Worm (Caenorhabditis elegans) whole organism, young adult: ENCODE data around the gene Y50D4A.5.

Experiments
- C17E4.6 ChIP-seq: fragments of 200-800 bp; sonication (Bioruptor generic); IDR thresholded peaks from 2 replicates; pipeline ENCODE4 v1.3.6; 2022; ENCODE audit warnings: missing genetic modification reagents, missing genetic modification characterization, missing compliant biosample characterization
- F23B12.7 ChIP-seq: sonication (generic microtip); optimal IDR thresholded peaks from 2 replicates; lab custom pipeline; 2017; ENCODE audit warnings: missing genetic modification characterization, mild to moderate bottlenecking, missing compliant biosample characterization, antibody characterized with exemption, moderate library complexity; ENCODE audit not compliant: insufficient read depth
- F33H1.4 ChIP-seq: fragments of 200-800 bp; sonication (Bioruptor generic); IDR thresholded peaks from 2 replicates; pipeline ENCODE4 v1.3.6; 2022; ENCODE audit warnings: missing genetic modification reagents, missing genetic modification characterization, missing compliant biosample characterization
- F37B4.10 ChIP-seq: fragments of 200-800 bp; sonication (Bioruptor generic); IDR thresholded peaks from 2 replicates; pipeline ENCODE4 v1.3.6; 2022; ENCODE audit warnings: missing genetic modification characterization, missing compliant biosample characterization
- F55B11.4 ChIP-seq: sonication (generic microtip); optimal IDR thresholded peaks from 2 replicates; lab custom pipeline; 2016; ENCODE audit warnings: missing compliant biosample characterization, missing genetic modification characterization, borderline replicate concordance; ENCODE audit not compliant: insufficient read depth
- K12H6.12 ChIP-seq: fragments of 200-800 bp; sonication (Bioruptor generic); optimal IDR thresholded peaks from 2 replicates; lab custom pipeline; 2018; ENCODE audit warnings: mild to moderate bottlenecking, missing genetic modification characterization, missing compliant biosample characterization
- Y56A3A.18 ChIP-seq: fragments of 200-800 bp; sonication (Bioruptor generic); IDR thresholded peaks from 2 replicates; pipeline ENCODE4 v1.3.6; 2022; ENCODE audit warnings: missing genetic modification reagents, missing genetic modification characterization, missing compliant biosample characterization
- Y95B8A.8 ChIP-seq: fragments of 200-800 bp; sonication (Bioruptor generic); IDR thresholded peaks from 2 replicates; pipeline ENCODE4 v1.3.6; 2022; ENCODE audit warnings: missing genetic modification reagents, missing genetic modification characterization, missing compliant biosample characterization
- ZK185.1 ChIP-seq: sonication (generic microtip); optimal IDR thresholded peaks from 2 replicates; lab custom pipeline; 2016; ENCODE audit warnings: mild to moderate bottlenecking, missing genetic modification characterization, missing compliant biosample characterization; ENCODE audit not compliant: poor library complexity, severe bottlenecking
- akir-1 ChIP-seq: fragments of 200-800 bp; sonication (Bioruptor generic); optimal IDR thresholded peaks from 2 replicates; lab custom pipeline; 2018; ENCODE audit warnings: mild to moderate bottlenecking, missing genetic modification characterization, moderate library complexity, missing compliant biosample characterization
- ama-1 ChIP-seq, 3 experiments: fragments of 150-350 bp in 1 of 3; sonication (generic microtip) in 2 of 3; optimal IDR thresholded peaks; 2 replicates each; lab custom pipeline; 2014 to 2018; ENCODE audit warnings: missing biosample characterization in 2 of 3, missing genetic modification characterization in 2 of 3, missing genetic modification reagents in 2 of 3
- aptf-2 ChIP-seq: fragments of 200-800 bp; sonication (Bioruptor generic); conservative IDR thresholded peaks from 2 replicates; pipeline ENCODE4 v1.3.6; 2022; ENCODE audit warnings: missing genetic modification reagents, missing genetic modification characterization, missing compliant biosample characterization
- aptf-3 ChIP-seq: fragments of 200-800 bp; sonication (Bioruptor generic); IDR thresholded peaks from 2 replicates; pipeline ENCODE4 v1.3.6; 2022; ENCODE audit warnings: missing genetic modification characterization, missing compliant biosample characterization
- cebp-1 ChIP-seq, 2 experiments: fragments of 200-800 bp in 1 of 2; sonication (Bioruptor generic) in 1 of 2; sonication (generic microtip) in 1 of 2; IDR thresholded peaks in 1 of 2; optimal IDR thresholded peaks in 1 of 2; 2 replicates each; pipeline versions ENCODE4 v1.3.6 to Lab custom; 2017 to 2022; ENCODE audit warnings: missing compliant biosample characterization in 2 of 2, missing genetic modification characterization in 2 of 2, mild to moderate bottlenecking in 1 of 2, missing genetic modification reagents in 1 of 2, moderate library complexity in 1 of 2
- cebp-2 ChIP-seq: fragments of 200-800 bp; sonication (Bioruptor generic); IDR thresholded peaks from 2 replicates; pipeline ENCODE4 v1.3.6; 2022; ENCODE audit warnings: missing genetic modification characterization, missing compliant biosample characterization
- ceh-100 ChIP-seq: fragments of 200-800 bp; sonication (Bioruptor generic); IDR thresholded peaks from 2 replicates; pipeline ENCODE4 v1.3.6; 2022; ENCODE audit warnings: missing genetic modification reagents, missing genetic modification characterization, missing compliant biosample characterization
- ceh-27 ChIP-seq: fragments of 200-800 bp; sonication (Bioruptor generic); optimal IDR thresholded peaks from 2 replicates; lab custom pipeline; 2018; ENCODE audit warnings: mild to moderate bottlenecking, missing genetic modification characterization, moderate library complexity, missing compliant biosample characterization
- die-1 ChIP-seq: sonication (generic microtip); optimal IDR thresholded peaks from 2 replicates; lab custom pipeline; 2016; ENCODE audit warnings: missing genotype, mild to moderate bottlenecking, missing genetic modification characterization, missing compliant biosample characterization
- dpff-1 ChIP-seq: sonication (generic microtip); optimal IDR thresholded peaks from 2 replicates; lab custom pipeline; 2017; ENCODE audit warnings: mild to moderate bottlenecking, missing genetic modification characterization, missing compliant biosample characterization
- dpl-1 ChIP-seq: fragments of 150-350 bp; optimal IDR thresholded peaks from 2 replicates; lab custom pipeline; 2014; ENCODE audit warnings: missing biosample characterization, missing genetic modification reagents, missing genetic modification characterization
- egrh-3 ChIP-seq: fragments of 200-800 bp; sonication (Bioruptor generic); IDR thresholded peaks from 2 replicates; pipeline ENCODE4 v1.3.6; 2022; ENCODE audit warnings: missing genetic modification reagents, missing genetic modification characterization, missing compliant biosample characterization
- fkh-3 ChIP-seq: sonication (generic microtip); optimal IDR thresholded peaks from 2 replicates; lab custom pipeline; 2016; ENCODE audit warnings: mild to moderate bottlenecking, missing genetic modification characterization, missing compliant biosample characterization
- gei-17 ChIP-seq: fragments of 200-800 bp; sonication (Bioruptor generic); optimal IDR thresholded peaks from 2 replicates; lab custom pipeline; 2018; ENCODE audit warnings: mild to moderate bottlenecking, missing genetic modification characterization, missing compliant biosample characterization
- him-1 ChIP-seq: sonication (generic microtip); optimal IDR thresholded peaks from 2 replicates; lab custom pipeline; 2016; ENCODE audit warnings: missing genotype, missing genetic modification reagents, missing genetic modification characterization, missing compliant biosample characterization
- hlh-12 ChIP-seq: sonication (generic microtip); optimal IDR thresholded peaks from 2 replicates; lab custom pipeline; 2016; ENCODE audit warnings: missing genetic modification characterization, missing compliant biosample characterization
- hmg-20 ChIP-seq: fragments of 200-800 bp; sonication (Bioruptor generic); IDR thresholded peaks from 2 replicates; pipeline ENCODE4 v1.3.6; 2022; ENCODE audit warnings: missing genetic modification reagents, missing genetic modification characterization, missing compliant biosample characterization
- let-526 ChIP-seq: fragments of 200-800 bp; sonication (Bioruptor generic); IDR thresholded peaks from 2 replicates; pipeline ENCODE4 v1.3.6; 2022; ENCODE audit warnings: missing genetic modification reagents, missing genetic modification characterization, missing compliant biosample characterization
- let-607 ChIP-seq, 2 experiments: fragments of 200-800 bp in 1 of 2; sonication (Bioruptor generic) in 1 of 2; sonication (generic microtip) in 1 of 2; optimal IDR thresholded peaks; 2 replicates each; lab custom pipeline; 2016 to 2018; ENCODE audit warnings: mild to moderate bottlenecking in 2 of 2, missing compliant biosample characterization in 2 of 2, missing genetic modification characterization in 2 of 2, moderate library complexity in 2 of 2, missing genotype in 1 of 2
- lin-40 ChIP-seq: sonication (generic microtip); optimal IDR thresholded peaks from 2 replicates; lab custom pipeline; 2016; ENCODE audit warnings: missing genetic modification characterization, mild to moderate bottlenecking, missing compliant biosample characterization, missing genotype, missing genetic modification reagents
- lsl-1 ChIP-seq: fragments of 200-800 bp; sonication (Bioruptor generic); optimal IDR thresholded peaks from 2 replicates; lab custom pipeline; 2018; ENCODE audit warnings: mild to moderate bottlenecking, missing genetic modification characterization, moderate library complexity, missing compliant biosample characterization
- madf-10 ChIP-seq: sonication (generic microtip); optimal IDR thresholded peaks from 2 replicates; lab custom pipeline; 2016; ENCODE audit warnings: mild to moderate bottlenecking, missing genetic modification characterization, missing compliant biosample characterization
- madf-3 ChIP-seq: fragments of 200-800 bp; sonication (Bioruptor generic); IDR thresholded peaks from 2 replicates; pipeline ENCODE4 v1.3.6; 2022; ENCODE audit warnings: missing genetic modification reagents, missing genetic modification characterization, missing compliant biosample characterization
- madf-8 ChIP-seq: fragments of 200-800 bp; sonication (Bioruptor generic); conservative IDR thresholded peaks from 2 replicates; pipeline ENCODE4 v1.3.6; 2022; ENCODE audit warnings: missing genetic modification reagents, missing genetic modification characterization, missing compliant biosample characterization
- mcd-1 ChIP-seq: fragments of 200-800 bp; sonication (Bioruptor generic); IDR thresholded peaks from 2 replicates; pipeline ENCODE4 v1.3.6; 2022; ENCODE audit warnings: missing genetic modification reagents, missing genetic modification characterization, missing compliant biosample characterization
- nfya-2 ChIP-seq: fragments of 200-800 bp; sonication (Bioruptor generic); IDR thresholded peaks from 2 replicates; pipeline ENCODE4 v1.3.6; 2022; ENCODE audit warnings: missing genetic modification reagents, missing genetic modification characterization, missing compliant biosample characterization
- nfyb-1 ChIP-seq: fragments of 200-800 bp; sonication (Bioruptor generic); IDR thresholded peaks from 2 replicates; pipeline ENCODE4 v1.3.6; 2022; ENCODE audit warnings: missing genetic modification reagents, missing genetic modification characterization, missing compliant biosample characterization
- nhr-120 ChIP-seq: fragments of 200-800 bp; sonication (Bioruptor generic); IDR thresholded peaks from 2 replicates; pipeline ENCODE4 v1.3.6; 2022; ENCODE audit warnings: missing genetic modification characterization, missing compliant biosample characterization
- nhr-27 ChIP-seq: fragments of 200-800 bp; sonication (Bioruptor generic); optimal IDR thresholded peaks from 2 replicates; lab custom pipeline; 2018; ENCODE audit warnings: mild to moderate bottlenecking, missing genetic modification characterization, moderate library complexity, missing compliant biosample characterization
- nhr-80 ChIP-seq: sonication (generic microtip); optimal IDR thresholded peaks from 2 replicates; lab custom pipeline; 2016; ENCODE audit warnings: missing genetic modification characterization, missing compliant biosample characterization
- pbrm-1 ChIP-seq: fragments of 200-800 bp; sonication (Bioruptor generic); IDR thresholded peaks from 2 replicates; pipeline ENCODE4 v1.3.6; 2022; ENCODE audit warnings: missing genetic modification reagents, missing genetic modification characterization, missing compliant biosample characterization
- rcor-1 ChIP-seq: fragments of 200-800 bp; sonication (Bioruptor generic); IDR thresholded peaks from 2 replicates; pipeline ENCODE4 v1.3.6; 2022; ENCODE audit warnings: missing genetic modification reagents, missing genetic modification characterization, missing compliant biosample characterization
- rec-8 ChIP-seq, 2 experiments: sonication (generic microtip); optimal IDR thresholded peaks; 2 replicates each; lab custom pipeline; 2016; ENCODE audit warnings: mild to moderate bottlenecking in 2 of 2, missing genetic modification characterization in 2 of 2, missing genetic modification reagents in 2 of 2, missing genotype in 2 of 2, missing biosample characterization in 1 of 2, missing compliant biosample characterization in 1 of 2, moderate library complexity in 1 of 2
- repo-1 ChIP-seq: sonication (generic microtip); optimal IDR thresholded peaks from 2 replicates; lab custom pipeline; 2017; ENCODE audit warnings: mild to moderate bottlenecking, missing genetic modification characterization, missing compliant biosample characterization
- snpc-3.4 ChIP-seq: sonication (generic microtip); optimal IDR thresholded peaks from 2 replicates; lab custom pipeline; 2017; ENCODE audit warnings: missing genetic modification characterization, mild to moderate bottlenecking, missing compliant biosample characterization, antibody characterized with exemption, moderate library complexity, missing genotype, missing genetic modification reagents
- unc-130 ChIP-seq: sonication (generic microtip); optimal IDR thresholded peaks from 2 replicates; lab custom pipeline; 2016; ENCODE audit warnings: missing genetic modification reagents, missing genetic modification characterization, missing compliant biosample characterization
- zfh-2 ChIP-seq: fragments of 200-800 bp; sonication (Bioruptor generic); conservative IDR thresholded peaks from 2 replicates; pipeline ENCODE4 v1.3.6; 2022; ENCODE audit warnings: missing genetic modification reagents, missing genetic modification characterization, missing compliant biosample characterization
- ztf-28 ChIP-seq: fragments of 200-800 bp; sonication (Bioruptor generic); IDR thresholded peaks from 2 replicates; pipeline ENCODE4 v1.3.6; 2022; ENCODE audit warnings: missing genetic modification reagents, missing genetic modification characterization, missing compliant biosample characterization

The Y50D4A.5 gene

DNA sequence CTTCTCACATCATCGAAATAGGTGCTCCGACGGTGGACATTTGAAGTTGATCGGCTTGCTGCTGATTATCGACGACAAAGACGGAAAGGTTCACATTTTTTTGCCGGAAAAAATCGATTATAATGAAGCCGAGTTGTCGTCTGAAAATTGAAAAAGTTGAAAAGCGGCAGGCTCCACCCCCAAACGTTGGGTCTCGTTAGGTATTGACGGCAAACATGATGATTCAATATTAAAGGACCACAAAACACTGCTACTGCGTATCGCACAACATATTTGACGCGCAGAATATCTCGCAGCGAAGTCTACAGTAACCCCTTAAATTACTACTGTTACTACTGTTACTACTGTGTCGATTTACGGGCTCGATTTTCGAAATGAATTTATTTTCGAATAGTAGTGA lies 48.9 kb upstream of the Y50D4A.5 start:
- TF ChIP-seq madf-10 (no peak), zfh-2 (no peak), cebp-1 (GFP tag; IDR thresholded peaks at IDR 0.05; lab: Robert Waterston, UW) (peak; percentile 31), cebp-1 (tag; optimal IDR thresholded peaks at IDR 0.05; lab: Kevin White, UChicago) (peak; percentile 61), fkh-3 (tag; lab: Kevin White, UChicago) (no peak), repo-1 (tag; lab: Kevin White, UChicago) (peak; percentile 67), let-526 (GFP tag; lab: Robert Waterston, UW) (0 out of 2 replicates have a peak, but pooled peaks have one; percentile 9), C17E4.6 (GFP tag; lab: Robert Waterston, UW) (peak; percentile 53), F55B11.4 (tag; lab: Kevin White, UChicago) (no peak), ceh-27 (GFP tag; lab: Kevin White, UChicago) (no peak), hmg-20 (GFP tag; lab: Robert Waterston, UW) (peak; percentile 16; the same call in 1 of the 2 replicates), hlh-12 (tag; lab: Kevin White, UChicago) (no peak), Y56A3A.18 (no peak), ama-1 (optimal IDR thresholded peaks at IDR 0.05; lab: Kevin White, UChicago) (peak; percentile 55), ama-1 (GFP tag; optimal IDR thresholded peaks at IDR 0.05; lab: Kevin White, UChicago) (no peak), let-607 (tag; optimal IDR thresholded peaks at IDR 0.05; lab: Kevin White, UChicago) (no peak), mcd-1 (GFP tag; lab: Robert Waterston, UW) (0 out of 2 replicates have a peak, but pooled peaks have one; percentile 22), F23B12.7 (tag; lab: Kevin White, UChicago) (no peak), lin-40 (tag; lab: Kevin White, UChicago) (peak; percentile 15), Y95B8A.8 (no peak), die-1 (tag; lab: Kevin White, UChicago) (no peak), cebp-2 (GFP tag; lab: Robert Waterston, UW) (no peak), F37B4.10 (GFP tag; lab: Robert Waterston, UW) (no peak), snpc-3.4 (no peak), dpff-1 (tag; lab: Kevin White, UChicago) (peak; percentile 5), rcor-1 (GFP tag; lab: Robert Waterston, UW) (no peak), nfya-2 (no peak), dpl-1 (GFP tag; lab: Kevin White, UChicago) (no peak), gei-17 (GFP tag; lab: Kevin White, UChicago) (peak; percentile 41), nhr-80 (tag; lab: Kevin White, UChicago) (no peak), him-1 (tag; lab: Kevin White, UChicago) (no peak), akir-1 (GFP tag; lab: Kevin White, UChicago) (no peak), aptf-2 (GFP tag; lab: Robert Waterston, UW) (no peak), madf-8 (GFP tag; lab: Robert Waterston, UW) (no peak), egrh-3 (GFP tag; lab: Robert Waterston, UW) (no peak), rec-8 (tag; optimal IDR thresholded peaks at IDR 0.05; lab: Kevin White, UChicago) (no peak), pbrm-1 (GFP tag; lab: Robert Waterston, UW) (no peak), nhr-120 (GFP tag; lab: Robert Waterston, UW) (peak; percentile 88; the same call in 1 of the 2 replicates), unc-130 (GFP tag; lab: Kevin White, UChicago) (no peak), aptf-3 (GFP tag; lab: Robert Waterston, UW) (no peak), lsl-1 (GFP tag; lab: Kevin White, UChicago) (peak; percentile 36), F33H1.4 (GFP tag; lab: Robert Waterston, UW) (no peak), nfyb-1 (peak; percentile 86), nhr-27 (tag; lab: Kevin White, UChicago) (peak; percentile 45), K12H6.12 (tag; lab: Kevin White, UChicago) (no peak), ceh-100 (GFP tag; lab: Robert Waterston, UW) (no peak), madf-3 (GFP tag; lab: Robert Waterston, UW) (no peak), ztf-28 (GFP tag; lab: Robert Waterston, UW) (0 out of 2 replicates have a peak, but pooled peaks have one; percentile 36), ZK185.1 (tag; lab: Kevin White, UChicago) (no peak)
